Worm (Caenorhabditis elegans) whole organism, young adult: ENCODE results near the gene ced-2.

Experiments
- F10E7.11 ChIP-seq: sonication (generic microtip); optimal IDR thresholded peaks from 2 replicates; lab custom pipeline; 2017; ENCODE audit warnings: mild to moderate bottlenecking, missing genetic modification characterization, moderate library complexity, missing compliant biosample characterization
- Y79H2A.3 ChIP-seq: fragments of 200-800 bp; sonication (Bioruptor generic); conservative IDR thresholded peaks from 2 replicates; pipeline ENCODE4 v1.3.6; 2022; ENCODE audit warnings: missing genetic modification reagents, missing genetic modification characterization, missing compliant biosample characterization
- dpl-1 ChIP-seq: fragments of 150-350 bp; optimal IDR thresholded peaks from 2 replicates; lab custom pipeline; 2014; ENCODE audit warnings: missing biosample characterization, missing genetic modification reagents, missing genetic modification characterization
- pha-4 ChIP-seq: fragments of 150-350 bp; sonication (generic microtip); optimal IDR thresholded peaks from 2 replicates; lab custom pipeline; 2014; ENCODE audit warnings: missing biosample characterization, missing genetic modification reagents, missing genetic modification characterization
- snpc-4 ChIP-seq, 5 experiments: fragments of 150-350 bp in 1 of 5; sonication (generic microtip) in 4 of 5; optimal IDR thresholded peaks; 2 replicates each; lab custom pipeline; 2014 to 2018; ENCODE audit warnings: missing genetic modification characterization in 5 of 5, missing biosample characterization in 3 of 5, antibody characterized with exemption in 2 of 5, mild to moderate bottlenecking in 2 of 5, missing compliant biosample characterization in 2 of 5, missing genotype in 2 of 5, moderate library complexity in 2 of 5, missing genetic modification reagents in 1 of 5
- unc-62 ChIP-seq: fragments of 150-350 bp; optimal IDR thresholded peaks from 2 replicates; lab custom pipeline; 2014; ENCODE audit warnings: missing biosample characterization, missing genetic modification reagents, missing genetic modification characterization

- TF ChIP-seq snpc-4 (GFP tag; optimal IDR thresholded peaks at IDR 0.05; lab: Kevin White, UChicago) (no peak), snpc-4 (tag; optimal IDR thresholded peaks at IDR 0.05; lab: Kevin White, UChicago) (no peak), dpl-1 (GFP tag; lab: Kevin White, UChicago) (no peak), pha-4 (tag; lab: Kevin White, UChicago) (no peak), unc-62 (GFP tag; lab: Kevin White, UChicago) (no peak), Y79H2A.3 (GFP tag; lab: Robert Waterston, UW) (no peak), F10E7.11 (tag; lab: Kevin White, UChicago) (no peak)
These were observed 37.2 kb upstream of the ced-2 start, which contains the start of gene Y41D4B.17 for ce11 chrIV:1559931-1560330.
